Worm (Caenorhabditis elegans) whole organism, L4 larva: ENCODE results near the gene C53A5.16.

Experiments used
- ZK337.2 ChIP-seq: fragments of 200-800 bp; sonication (Bioruptor generic); IDR thresholded peaks from 2 replicates; pipeline ENCODE4 v1.3.6; 2022; ENCODE audit warnings: missing genetic modification reagents, missing genetic modification characterization, missing compliant biosample characterization
- ama-1 ChIP-seq: fragments of 150-350 bp; optimal IDR thresholded peaks from 2 replicates; lab custom pipeline; 2014; ENCODE audit warnings: inconsistent platforms, mixed read lengths
- fos-1 ChIP-seq: fragments of 150-350 bp; optimal IDR thresholded peaks from 2 replicates; lab custom pipeline; 2014; ENCODE audit warnings: missing biosample characterization, missing genetic modification characterization
- rbr-2 ChIP-seq: sonication (generic microtip); optimal IDR thresholded peaks from 2 replicates; lab custom pipeline; 2016; ENCODE audit warnings: missing genotype, missing genetic modification characterization, missing compliant biosample characterization
- snpc-1.2 ChIP-seq: fragments of 200-800 bp; sonication (Bioruptor generic); IDR thresholded peaks from 2 replicates; pipeline ENCODE4 v1.3.6; 2022; ENCODE audit warnings: missing genetic modification reagents, missing genetic modification characterization, missing compliant biosample characterization
- snpc-4 ChIP-seq: fragments of 150-350 bp; optimal IDR thresholded peaks from 2 replicates; lab custom pipeline; 2014; ENCODE audit warnings: missing biosample characterization, missing genetic modification characterization
- unc-62 ChIP-seq, 3 experiments: fragments of 150-350 bp in 1 of 3; sonication (generic microtip); optimal IDR thresholded peaks in 2 of 3; peaks in 1 of 3; 1 replicate in 1 of 3; 2 replicates in 2 of 3; lab custom pipeline; 2014 to 2017; ENCODE audit warnings: missing biosample characterization in 3 of 3, missing genetic modification characterization in 3 of 3, missing genetic modification reagents in 3 of 3, missing genotype in 1 of 3

ce11 chrV:14478979-14479378 lies 43.4 kb downstream of the C53A5.16 start, which contains the start of gene clec-55:
- TF ChIP-seq fos-1 (tag; lab: Kevin White, UChicago) = no peak
- TF ChIP-seq snpc-1.2 (GFP tag; lab: Robert Waterston, UW) = no peak
- TF ChIP-seq rbr-2 (tag; lab: Kevin White, UChicago) = no peak
- TF ChIP-seq snpc-4 (tag; lab: Kevin White, UChicago) = no peak
- TF ChIP-seq unc-62 (GFP tag; optimal IDR thresholded peaks at IDR 0.05 in 1 of 2; lab: Kevin White, UChicago) = no peak
- TF ChIP-seq unc-62 (tag; optimal IDR thresholded peaks at IDR 0.05; lab: Kevin White, UChicago) = no peak
- no peak for TF ChIP-seq ama-1 (lab: Kevin White, UChicago)
- no peak for TF ChIP-seq ZK337.2
